Fruit fly (Drosophila melanogaster): ENCODE results near the gene CG4502.

Gene CG4502

DNA sequence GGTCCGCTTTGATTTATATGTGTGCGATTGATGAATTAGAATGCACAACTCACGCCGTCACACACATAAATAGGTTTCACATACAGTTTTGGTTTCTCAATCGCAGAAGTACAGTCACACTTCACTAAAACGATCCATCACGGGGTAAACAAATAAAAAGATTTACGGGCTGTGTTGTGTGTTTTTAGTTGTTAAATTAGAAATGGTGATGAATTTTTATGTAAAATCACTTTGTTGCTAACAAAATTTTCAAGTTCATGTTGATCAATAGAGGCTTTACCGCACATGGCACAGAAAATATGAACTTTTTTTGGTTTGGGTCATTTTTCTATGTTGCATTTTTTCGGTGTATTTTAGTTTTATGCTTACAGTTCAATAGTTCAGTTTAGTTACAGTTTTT, 55.1 kb downstream of the CG4502 start (continued):
- no peak for TF ChIP-seq CG4707 (GFP tag; optimal IDR thresholded peaks at IDR 0.05)
- TF ChIP-seq chn (GFP tag; optimal IDR thresholded peaks at IDR 0.05): peak; percentile 53
- TF ChIP-seq Vsx1 (GFP tag; optimal IDR thresholded peaks at IDR 0.05): no peak
- TF ChIP-seq sisA (GFP tag; IDR thresholded peaks at IDR 0.05): peak; percentile 67
- TF ChIP-seq ttk (GFP tag; IDR thresholded peaks at IDR 0.05): peak; percentile 46; the same call in 1 of the 2 replicates
- TF ChIP-seq Scr (GFP tag; IDR thresholded peaks at IDR 0.05; ENCODE audit: partially characterized antibody): no peak
- no peak for TF ChIP-seq Usf (GFP tag; optimal IDR thresholded peaks at IDR 0.05)
- no peak for TF ChIP-seq CG10147 (GFP tag; optimal IDR thresholded peaks at IDR 0.05)
- no peak for TF ChIP-seq Hr78 (GFP tag; optimal IDR thresholded peaks at IDR 0.05)
- TF ChIP-seq ftz-f1 (GFP tag; optimal IDR thresholded peaks at IDR 0.05): no peak
- TF ChIP-seq CG15696 (tag; optimal IDR thresholded peaks at IDR 0.05): no peak
- no peak for TF ChIP-seq CG17802 (tag; optimal IDR thresholded peaks at IDR 0.05)
- TF ChIP-seq CG6654 (GFP tag; optimal IDR thresholded peaks at IDR 0.05): no peak
- no peak for TF ChIP-seq CG18619 (GFP tag; optimal IDR thresholded peaks at IDR 0.05)
- TF ChIP-seq Aef1 (GFP tag; IDR thresholded peaks at IDR 0.05): 0 out of 3 replicates have a peak, but pooled peaks have one; percentile 21
- peak; percentile 68 for TF ChIP-seq gem (tag; optimal IDR thresholded peaks at IDR 0.05)
- peak; percentile 48 for TF ChIP-seq Ssrp (tag; optimal IDR thresholded peaks at IDR 0.05)
- peak; percentile 52; the same call in 1 of the 2 replicates for TF ChIP-seq HLH3B (GFP tag; IDR thresholded peaks at IDR 0.05)
- TF ChIP-seq Xbp1 (GFP tag; optimal IDR thresholded peaks at IDR 0.05): peak; percentile 49
- TF ChIP-seq grau (tag; optimal IDR thresholded peaks at IDR 0.05): peak; percentile 83
- peak; percentile 12 for TF ChIP-seq CG8924 (tag; optimal IDR thresholded peaks at IDR 0.05)
- TF ChIP-seq org-1 (GFP tag; optimal IDR thresholded peaks at IDR 0.05): no peak
- TF ChIP-seq CG5245 (GFP tag; optimal IDR thresholded peaks at IDR 0.05): no peak
- peak; percentile 19 for TF ChIP-seq Mes4 (GFP tag; optimal IDR thresholded peaks at IDR 0.05)
- no peak for TF ChIP-seq CG14965 (GFP tag; optimal IDR thresholded peaks at IDR 0.05; ENCODE audit: borderline replicate concordance)
- no peak for TF ChIP-seq nerfin-1 (tag; optimal IDR thresholded peaks at IDR 0.05)
- no peak for TF ChIP-seq Dip3 (GFP tag; optimal IDR thresholded peaks at IDR 0.05)
- TF ChIP-seq Hmx (GFP tag; optimal IDR thresholded peaks at IDR 0.05): no peak
- TF ChIP-seq CG7556 (GFP tag; optimal IDR thresholded peaks at IDR 0.05): no peak
- TF ChIP-seq CG4820 (GFP tag; optimal IDR thresholded peaks at IDR 0.05): peak; percentile 46
- TF ChIP-seq CG2678 (tag; optimal IDR thresholded peaks at IDR 0.05): peak; percentile 26
- no peak for TF ChIP-seq tx (GFP tag; optimal IDR thresholded peaks at IDR 0.05)
- TF ChIP-seq CG34224 (GFP tag; IDR thresholded peaks at IDR 0.05; ENCODE audit: partially characterized antibody): no peak
- TF ChIP-seq CG10959 (GFP tag; IDR thresholded peaks at IDR 0.05): no peak
- TF ChIP-seq Antp (GFP tag; optimal IDR thresholded peaks at IDR 0.05): peak; percentile 13
- 0 out of 3 replicates have a peak, but pooled peaks have one; percentile 39 for TF ChIP-seq Optix (GFP tag; IDR thresholded peaks at IDR 0.05)
- no peak for TF ChIP-seq CG9876 (GFP tag; optimal IDR thresholded peaks at IDR 0.05)
- TF ChIP-seq trem (tag; optimal IDR thresholded peaks at IDR 0.05): no peak
- TF ChIP-seq lilli (GFP tag; optimal IDR thresholded peaks at IDR 0.05): peak; percentile 18
- no peak for TF ChIP-seq Dp (GFP tag; optimal IDR thresholded peaks at IDR 0.05)
- no peak for TF ChIP-seq Jarid2 (GFP tag; optimal IDR thresholded peaks at IDR 0.05)
- no peak for TF ChIP-seq Stat92E (GFP tag; optimal IDR thresholded peaks at IDR 0.05)
- TF ChIP-seq pan (optimal IDR thresholded peaks at IDR 0.05): no peak
- TF ChIP-seq pan (GFP tag; optimal IDR thresholded peaks at IDR 0.05 in 1 of 2, IDR thresholded peaks at IDR 0.05 in 1 of 2): peak in 1 of 2 experiments; percentile 44
- TF ChIP-seq sd (tag; optimal IDR thresholded peaks at IDR 0.05): no peak
- no peak for TF ChIP-seq zf30C (GFP tag; optimal IDR thresholded peaks at IDR 0.05)
- TF ChIP-seq CG18476 (GFP tag; optimal IDR thresholded peaks at IDR 0.05): no peak
- TF ChIP-seq rib (GFP tag; IDR thresholded peaks at IDR 0.05): no peak
- no peak for TF ChIP-seq Sin3A (optimal IDR thresholded peaks at IDR 0.05)
- TF ChIP-seq CG31365 (tag; optimal IDR thresholded peaks at IDR 0.05): no peak
- peak; percentile 3 for TF ChIP-seq bcd (GFP tag; optimal IDR thresholded peaks at IDR 0.05)
